Worm (Caenorhabditis elegans) whole organism, L4 larva: ENCODE data around the gene lnkn-1.

Experiments
- F26F4.8 ChIP-seq: fragments of 200-800 bp; sonication (Bioruptor generic); conservative IDR thresholded peaks from 2 replicates; pipeline ENCODE4 v1.3.6; 2022; ENCODE audit warnings: missing genetic modification characterization, missing compliant biosample characterization
- F49E8.2 ChIP-seq: sonication (generic microtip); optimal IDR thresholded peaks from 2 replicates; lab custom pipeline; 2016; ENCODE audit warnings: missing compliant biosample characterization, mild to moderate bottlenecking, missing genetic modification characterization, borderline replicate concordance
- T20F7.1 ChIP-seq: fragments of 200-800 bp; sonication (Bioruptor generic); optimal IDR thresholded peaks from 2 replicates; lab custom pipeline; 2018; ENCODE audit warnings: mild to moderate bottlenecking, missing genetic modification characterization, missing compliant biosample characterization
- T26A8.4 ChIP-seq: fragments of 200-800 bp; sonication (Bioruptor generic); IDR thresholded peaks from 2 replicates; pipeline ENCODE4 v1.3.6; 2022; ENCODE audit warnings: missing genetic modification characterization, missing compliant biosample characterization
- Y48G9A.11 ChIP-seq: fragments of 200-800 bp; sonication (Bioruptor generic); IDR thresholded peaks from 2 replicates; pipeline ENCODE4 v1.3.6; 2022; ENCODE audit warnings: missing genetic modification reagents, missing genetic modification characterization, missing compliant biosample characterization
- Y5F2A.4 ChIP-seq: fragments of 200-800 bp; sonication (Bioruptor generic); optimal IDR thresholded peaks from 2 replicates; lab custom pipeline; 2018; ENCODE audit warnings: mild to moderate bottlenecking, missing genetic modification characterization, missing compliant biosample characterization
- Y75B8A.6 ChIP-seq: fragments of 200-800 bp; sonication (Bioruptor generic); IDR thresholded peaks from 2 replicates; pipeline ENCODE4 v1.3.6; 2022; ENCODE audit warnings: missing genetic modification reagents, missing genetic modification characterization, missing compliant biosample characterization
- ZK337.2 ChIP-seq: fragments of 200-800 bp; sonication (Bioruptor generic); IDR thresholded peaks from 2 replicates; pipeline ENCODE4 v1.3.6; 2022; ENCODE audit warnings: missing genetic modification reagents, missing genetic modification characterization, missing compliant biosample characterization
- ama-1 ChIP-seq: fragments of 150-350 bp; optimal IDR thresholded peaks from 2 replicates; lab custom pipeline; 2014; ENCODE audit warnings: inconsistent platforms, mixed read lengths
- arid-1 ChIP-seq: fragments of 200-800 bp; sonication (Bioruptor generic); conservative IDR thresholded peaks from 2 replicates; pipeline ENCODE4 v1.3.6; 2022; ENCODE audit warnings: missing genetic modification reagents, missing genetic modification characterization, missing compliant biosample characterization
- ceh-28 ChIP-seq: fragments of 150-350 bp; optimal IDR thresholded peaks from 2 replicates; lab custom pipeline; 2014; ENCODE audit warnings: missing biosample characterization, missing genetic modification reagents, missing genetic modification characterization
- ceh-62 ChIP-seq: sonication (generic microtip); optimal IDR thresholded peaks from 2 replicates; lab custom pipeline; 2017; ENCODE audit warnings: missing biosample characterization, missing genetic modification characterization
- ces-1 ChIP-seq: fragments of 150-350 bp; sonication (generic microtip); optimal IDR thresholded peaks from 4 replicates; lab custom pipeline; 2014; ENCODE audit warnings: missing biosample characterization, missing genetic modification reagents, missing genetic modification characterization
- ctbp-1 ChIP-seq: fragments of 200-800 bp; sonication (Bioruptor generic); IDR thresholded peaks from 2 replicates; pipeline ENCODE4 v1.3.6; 2022; ENCODE audit warnings: missing genetic modification reagents, missing genetic modification characterization, missing compliant biosample characterization
- daf-19 ChIP-seq: fragments of 200-800 bp; sonication (Bioruptor generic); conservative IDR thresholded peaks from 2 replicates; pipeline ENCODE4 v1.3.6; 2022; ENCODE audit warnings: missing genetic modification characterization, missing compliant biosample characterization
- dmd-6 ChIP-seq: fragments of 200-800 bp; sonication (Bioruptor generic); IDR thresholded peaks from 2 replicates; pipeline ENCODE4 v1.3.6; 2022; ENCODE audit warnings: missing genetic modification reagents, missing genetic modification characterization, missing compliant biosample characterization
- dmd-8 ChIP-seq: fragments of 200-800 bp; sonication (Bioruptor generic); IDR thresholded peaks from 2 replicates; pipeline ENCODE4 v1.3.6; 2022; ENCODE audit warnings: missing genetic modification characterization, missing compliant biosample characterization
- dmd-9 ChIP-seq: fragments of 200-800 bp; sonication (Bioruptor generic); IDR thresholded peaks from 2 replicates; pipeline ENCODE4 v1.3.6; 2022; ENCODE audit warnings: missing genetic modification reagents, missing genetic modification characterization, missing compliant biosample characterization
- dpl-1 ChIP-seq: fragments of 150-350 bp; optimal IDR thresholded peaks from 2 replicates; lab custom pipeline; 2014; ENCODE audit warnings: missing biosample characterization, missing genetic modification reagents, missing genetic modification characterization
- dve-1 ChIP-seq: sonication (generic microtip); optimal IDR thresholded peaks from 2 replicates; lab custom pipeline; 2017; ENCODE audit warnings: antibody characterized with exemption, mild to moderate bottlenecking, missing genetic modification characterization, missing compliant biosample characterization; ENCODE audit not compliant: insufficient read depth
- fkh-10 ChIP-seq: fragments of 150-350 bp; optimal IDR thresholded peaks from 2 replicates; lab custom pipeline; 2014; ENCODE audit warnings: missing biosample characterization, missing genetic modification reagents, missing genetic modification characterization
- fos-1 ChIP-seq: fragments of 150-350 bp; optimal IDR thresholded peaks from 2 replicates; lab custom pipeline; 2014; ENCODE audit warnings: missing biosample characterization, missing genetic modification characterization
- hlh-30 ChIP-seq: sonication (generic microtip); optimal IDR thresholded peaks from 2 replicates; lab custom pipeline; 2017; ENCODE audit warnings: antibody characterized with exemption, mild to moderate bottlenecking, missing genetic modification characterization, missing compliant biosample characterization; ENCODE audit not compliant: insufficient read depth
- hmg-1.1 ChIP-seq: fragments of 200-800 bp; sonication (Bioruptor generic); IDR thresholded peaks from 2 replicates; pipeline ENCODE4 v1.3.6; 2022; ENCODE audit warnings: missing genetic modification reagents, missing genetic modification characterization, missing compliant biosample characterization
- jun-1 ChIP-seq: fragments of 150-350 bp; optimal IDR thresholded peaks from 2 replicates; lab custom pipeline; 2014; ENCODE audit warnings: missing biosample characterization, missing genetic modification reagents, missing genetic modification characterization
- lim-7 ChIP-seq: fragments of 200-800 bp; sonication (Bioruptor generic); IDR thresholded peaks from 2 replicates; pipeline ENCODE4 v1.3.6; 2022; ENCODE audit warnings: missing genetic modification characterization, missing compliant biosample characterization
- lin-1 ChIP-seq: fragments of 200-800 bp; sonication (Bioruptor generic); IDR thresholded peaks from 2 replicates; pipeline ENCODE4 v1.3.6; 2022; ENCODE audit warnings: missing genetic modification reagents, missing genetic modification characterization, missing compliant biosample characterization
- lin-29 ChIP-seq: fragments of 200-800 bp; sonication (Bioruptor generic); IDR thresholded peaks from 2 replicates; pipeline ENCODE4 v1.3.6; 2022; ENCODE audit warnings: missing genetic modification reagents, missing genetic modification characterization, missing compliant biosample characterization
- lin-38 ChIP-seq: fragments of 200-800 bp; sonication (Bioruptor generic); IDR thresholded peaks from 2 replicates; pipeline ENCODE4 v1.3.6; 2022; ENCODE audit warnings: missing genetic modification reagents, missing genetic modification characterization, missing compliant biosample characterization
- lsy-2 ChIP-seq, 2 experiments: fragments of 150-350 bp in 1 of 2; sonication (generic microtip) in 1 of 2; optimal IDR thresholded peaks; 2 replicates each; lab custom pipeline; 2014 to 2017; ENCODE audit warnings: missing biosample characterization in 2 of 2, missing genetic modification characterization in 2 of 2
- madf-5 ChIP-seq, 2 experiments: fragments of 200-800 bp; sonication (Bioruptor generic); IDR thresholded peaks; 2 replicates each; pipeline ENCODE4 v1.3.6; 2022; ENCODE audit warnings: missing compliant biosample characterization in 2 of 2, missing genetic modification characterization in 2 of 2
- madf-9 ChIP-seq: fragments of 200-800 bp; sonication (Bioruptor generic); conservative IDR thresholded peaks from 2 replicates; pipeline ENCODE4 v1.3.6; 2022; ENCODE audit warnings: missing genetic modification reagents, missing genetic modification characterization, missing compliant biosample characterization
- mdl-1 ChIP-seq, 2 experiments: fragments of 150-350 bp in 1 of 2; sonication (generic microtip) in 1 of 2; optimal IDR thresholded peaks; 2 replicates each; lab custom pipeline; 2014 to 2017; ENCODE audit warnings: missing biosample characterization in 2 of 2, missing genetic modification characterization in 2 of 2
- mxl-3 ChIP-seq: fragments of 200-800 bp; sonication (Bioruptor generic); optimal IDR thresholded peaks from 2 replicates; lab custom pipeline; 2018; ENCODE audit warnings: mild to moderate bottlenecking, missing genetic modification characterization, missing compliant biosample characterization
- nhr-10 ChIP-seq: fragments of 150-350 bp; optimal IDR thresholded peaks from 2 replicates; lab custom pipeline; 2014; ENCODE audit warnings: missing biosample characterization, missing genetic modification characterization
- nhr-237 ChIP-seq: sonication (generic microtip); optimal IDR thresholded peaks from 2 replicates; lab custom pipeline; 2017; ENCODE audit warnings: missing biosample characterization, missing genetic modification characterization
- nhr-76 ChIP-seq: fragments of 150-350 bp; optimal IDR thresholded peaks from 2 replicates; lab custom pipeline; 2014; ENCODE audit warnings: missing biosample characterization, missing genetic modification characterization
- nhr-77 ChIP-seq: fragments of 150-350 bp; optimal IDR thresholded peaks from 2 replicates; lab custom pipeline; 2014; ENCODE audit warnings: missing biosample characterization, missing genetic modification characterization
- pha-4 ChIP-seq, 2 experiments: fragments of 150-350 bp in 1 of 2; fragments of 200-800 bp in 1 of 2; sonication (Bioruptor generic) in 1 of 2; IDR thresholded peaks in 1 of 2; optimal IDR thresholded peaks in 1 of 2; 2 replicates each; pipeline versions ENCODE4 v1.3.6 to Lab custom; 2014 to 2022; ENCODE audit warnings: missing genetic modification characterization in 2 of 2, missing genetic modification reagents in 2 of 2, missing biosample characterization in 1 of 2, missing compliant biosample characterization in 1 of 2
- php-3 ChIP-seq: fragments of 200-800 bp; sonication (Bioruptor generic); IDR thresholded peaks from 2 replicates; pipeline ENCODE4 v1.3.6; 2022; ENCODE audit warnings: missing genetic modification reagents, missing genetic modification characterization, missing compliant biosample characterization
- saeg-2 ChIP-seq: fragments of 200-800 bp; sonication (Bioruptor generic); IDR thresholded peaks from 2 replicates; pipeline ENCODE4 v1.3.6; 2022; ENCODE audit warnings: missing genetic modification reagents, missing genetic modification characterization, missing compliant biosample characterization
- snpc-1.2 ChIP-seq: fragments of 200-800 bp; sonication (Bioruptor generic); IDR thresholded peaks from 2 replicates; pipeline ENCODE4 v1.3.6; 2022; ENCODE audit warnings: missing genetic modification reagents, missing genetic modification characterization, missing compliant biosample characterization
- spr-1 ChIP-seq: sonication (generic microtip); optimal IDR thresholded peaks from 2 replicates; lab custom pipeline; 2016; ENCODE audit warnings: mild to moderate bottlenecking, missing genetic modification characterization, missing compliant biosample characterization
- spr-3 ChIP-seq: fragments of 200-800 bp; sonication (Bioruptor generic); optimal IDR thresholded peaks from 2 replicates; lab custom pipeline; 2018; ENCODE audit warnings: mild to moderate bottlenecking, missing genetic modification characterization, missing compliant biosample characterization
- unc-130 ChIP-seq: sonication (generic microtip); optimal IDR thresholded peaks from 2 replicates; lab custom pipeline; 2016; ENCODE audit warnings: missing genetic modification reagents, missing genetic modification characterization, missing compliant biosample characterization
- unc-62 ChIP-seq, 3 experiments: fragments of 150-350 bp in 1 of 3; sonication (generic microtip); optimal IDR thresholded peaks in 2 of 3; peaks in 1 of 3; 1 replicate in 1 of 3; 2 replicates in 2 of 3; lab custom pipeline; 2014 to 2017; ENCODE audit warnings: missing biosample characterization in 3 of 3, missing genetic modification characterization in 3 of 3, missing genetic modification reagents in 3 of 3, missing genotype in 1 of 3
- vab-7 ChIP-seq: fragments of 200-800 bp; sonication (Bioruptor generic); IDR thresholded peaks from 2 replicates; pipeline ENCODE4 v1.3.6; 2022; ENCODE audit warnings: missing genetic modification reagents, missing genetic modification characterization, missing compliant biosample characterization
- zip-11 ChIP-seq: fragments of 200-800 bp; sonication (Bioruptor generic); IDR thresholded peaks from 2 replicates; pipeline ENCODE4 v1.3.6; 2022; ENCODE audit warnings: missing genetic modification characterization, missing compliant biosample characterization
- zip-2 ChIP-seq: fragments of 150-350 bp; optimal IDR thresholded peaks from 2 replicates; lab custom pipeline; 2014; ENCODE audit warnings: missing biosample characterization, missing genetic modification characterization
- ztf-11 ChIP-seq: fragments of 150-350 bp; optimal IDR thresholded peaks from 2 replicates; lab custom pipeline; 2014; ENCODE audit warnings: missing biosample characterization, missing genetic modification characterization

Gene lnkn-1

ce11 chrIII:8904044-8904443, 14.0 kb downstream of the lnkn-1 start, which contains the start of gene lin-9 (continued):
- no peak for TF ChIP-seq daf-19 (GFP tag; lab: Robert Waterston, UW)
- TF ChIP-seq lin-38: peak; percentile 92
- peak; percentile 93 for TF ChIP-seq pha-4 (GFP tag; IDR thresholded peaks at IDR 0.05; lab: Robert Waterston, UW)
- TF ChIP-seq pha-4 (tag; optimal IDR thresholded peaks at IDR 0.05; lab: Kevin White, UChicago): no peak
- TF ChIP-seq ztf-11 (tag; lab: Kevin White, UChicago): no peak
- peak; percentile 90 for TF ChIP-seq dmd-9 (GFP tag; lab: Robert Waterston, UW)
- TF ChIP-seq lim-7 (GFP tag; lab: Robert Waterston, UW): no peak
- no peak for TF ChIP-seq fos-1
- TF ChIP-seq fkh-10: peak; percentile 97
- TF ChIP-seq lin-29: peak; percentile 78
- TF ChIP-seq arid-1 (GFP tag; lab: Robert Waterston, UW): peak; percentile 95
- peak; percentile 98 for TF ChIP-seq hmg-1.1 (GFP tag; lab: Robert Waterston, UW)
- peak; percentile 99 to 100 for TF ChIP-seq lsy-2 (tag; optimal IDR thresholded peaks at IDR 0.05; lab: Kevin White, UChicago)
- peak; percentile 81 for TF ChIP-seq unc-130 (GFP tag; lab: Kevin White, UChicago)
- no peak for TF ChIP-seq madf-5 (GFP tag; IDR thresholded peaks at IDR 0.05; lab: Robert Waterston, UW)
- TF ChIP-seq nhr-10 (tag; lab: Kevin White, UChicago): peak; percentile 29
- peak; percentile 97 for TF ChIP-seq ctbp-1
- TF ChIP-seq dve-1 (tag; lab: Kevin White, UChicago): peak; percentile 99
- TF ChIP-seq nhr-237 (tag; lab: Kevin White, UChicago): no peak
- peak; percentile 35 for TF ChIP-seq ceh-28 (tag; lab: Kevin White, UChicago)
- TF ChIP-seq php-3 (GFP tag; lab: Robert Waterston, UW): peak; percentile 86; the same call in 1 of the 2 replicates
- peak; percentile 96 for TF ChIP-seq dmd-6
- peak; percentile 20 for TF ChIP-seq zip-2 (tag; lab: Kevin White, UChicago)
- peak; percentile 70 for TF ChIP-seq F49E8.2
- TF ChIP-seq madf-9: peak; percentile 86
- peak; percentile 91 for TF ChIP-seq spr-3 (GFP tag; lab: Kevin White, UChicago)
- TF ChIP-seq unc-62 (GFP tag; optimal IDR thresholded peaks at IDR 0.05 in 1 of 2; lab: Kevin White, UChicago): peak; percentile 3 to 98
- no peak for TF ChIP-seq unc-62 (tag; optimal IDR thresholded peaks at IDR 0.05; lab: Kevin White, UChicago)
- TF ChIP-seq nhr-77: peak; percentile 86
- peak; percentile 82 for TF ChIP-seq snpc-1.2 (GFP tag; lab: Robert Waterston, UW)
- TF ChIP-seq nhr-76 (tag; lab: Kevin White, UChicago): no peak
- TF ChIP-seq ceh-62 (tag; lab: Kevin White, UChicago): no peak
- peak; percentile 15 to 82 for TF ChIP-seq mdl-1 (tag; optimal IDR thresholded peaks at IDR 0.05; lab: Kevin White, UChicago)
- no peak for TF ChIP-seq F26F4.8 (GFP tag; lab: Robert Waterston, UW)
- TF ChIP-seq lin-1 (GFP tag; lab: Robert Waterston, UW): peak; percentile 93
- peak; percentile 91 for TF ChIP-seq Y48G9A.11 (GFP tag; lab: Robert Waterston, UW)
- TF ChIP-seq vab-7 (GFP tag; lab: Robert Waterston, UW): peak; percentile 76
- TF ChIP-seq saeg-2 (GFP tag; lab: Robert Waterston, UW): peak; percentile 78; the same call in 1 of the 2 replicates
- peak; percentile 84 for TF ChIP-seq jun-1 (tag; lab: Kevin White, UChicago)
- TF ChIP-seq Y5F2A.4 (GFP tag; lab: Kevin White, UChicago): peak; percentile 2
- no peak for TF ChIP-seq zip-11 (GFP tag; lab: Robert Waterston, UW)
- TF ChIP-seq dmd-8 (GFP tag; lab: Robert Waterston, UW): no peak
- TF ChIP-seq hlh-30 (tag; lab: Kevin White, UChicago): peak; percentile 96
- peak; percentile 37 for TF ChIP-seq ces-1 (GFP tag; lab: Kevin White, UChicago)
- no peak for TF ChIP-seq Y75B8A.6 (GFP tag; lab: Robert Waterston, UW)
- peak; percentile 98 for TF ChIP-seq T26A8.4 (GFP tag; lab: Robert Waterston, UW)
- TF ChIP-seq T20F7.1 (GFP tag; lab: Kevin White, UChicago): peak; percentile 91
- peak; percentile 47 for TF ChIP-seq ama-1 (lab: Kevin White, UChicago)
- TF ChIP-seq dpl-1: peak; percentile 97
- TF ChIP-seq mxl-3 (GFP tag; lab: Kevin White, UChicago): peak; percentile 89
- TF ChIP-seq spr-1 (tag; lab: Kevin White, UChicago): peak; percentile 93
- no peak for TF ChIP-seq ZK337.2 (GFP tag; lab: Robert Waterston, UW)
